Fruit fly (Drosophila melanogaster): ENCODE data around the gene CG2865.

dm6 chrX:2275249-2275872 is 17.9 kb downstream of the CG2865 start, which contains the start of gene Vml:
- no peak for TF ChIP-seq cnc (optimal IDR thresholded peaks at IDR 0.05)
- TF ChIP-seq pad (GFP tag; optimal IDR thresholded peaks at IDR 0.05) = no peak
- no peak for TF ChIP-seq CG12768 (GFP tag; optimal IDR thresholded peaks at IDR 0.05)
- no peak for TF ChIP-seq ovo (GFP tag; optimal IDR thresholded peaks at IDR 0.05)
- TF ChIP-seq cic (GFP tag; optimal IDR thresholded peaks at IDR 0.05) = no peak
- peak; percentile 95 for TF ChIP-seq tj (GFP tag; optimal IDR thresholded peaks at IDR 0.05)
- no peak for TF ChIP-seq CG7045 (GFP tag; optimal IDR thresholded peaks at IDR 0.05)
- TF ChIP-seq CG33017 (tag; optimal IDR thresholded peaks at IDR 0.05) = no peak
